Fruit fly (Drosophila melanogaster): ENCODE data around the gene ear.

Gene ear

DNA sequence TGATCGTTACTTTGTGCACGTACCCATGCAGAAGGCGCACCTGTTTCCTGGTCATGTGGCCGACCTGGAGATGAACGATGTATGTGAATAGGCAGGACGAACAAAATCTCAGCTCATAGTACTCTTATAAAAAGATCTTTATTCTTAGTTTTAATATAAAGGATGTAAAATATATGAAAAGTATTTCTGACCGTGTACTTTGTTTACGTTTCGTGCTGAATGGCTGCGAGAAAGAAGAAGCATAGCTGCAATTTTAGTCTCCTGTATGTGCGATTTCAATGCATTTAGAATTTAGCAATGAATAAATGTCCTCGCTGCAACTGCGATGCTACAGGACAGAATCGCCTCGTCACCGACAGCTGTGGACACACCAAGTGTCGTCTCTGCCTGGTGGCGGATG lies 27.3 kb downstream of the ear start, which contains the start of the genes CG42726 and CG42727:
CG42726 (plus strand) TSS at position 227 of the 400 bp plus-strand sequence.
CG42727 (plus strand) TSS at position 227 of the 400 bp plus-strand sequence.
- TF ChIP-seq CG6808 (GFP tag; optimal IDR thresholded peaks at IDR 0.05) (no peak), net (GFP tag; optimal IDR thresholded peaks at IDR 0.05) (no peak), Smox (GFP tag; optimal IDR thresholded peaks at IDR 0.05) (no peak), OdsH (GFP tag; optimal IDR thresholded peaks at IDR 0.05) (no peak), spab (GFP tag; optimal IDR thresholded peaks at IDR 0.05) (no peak), achi (GFP tag; optimal IDR thresholded peaks at IDR 0.05) (peak; percentile 30), CG4318 (GFP tag; optimal IDR thresholded peaks at IDR 0.05) (no peak), ss (GFP tag; optimal IDR thresholded peaks at IDR 0.05) (no peak), CG1621 (tag; optimal IDR thresholded peaks at IDR 0.05) (no peak), CG10631 (GFP tag; optimal IDR thresholded peaks at IDR 0.05) (peak; percentile 47), Gug (GFP tag; IDR thresholded peaks at IDR 0.05) (no peak), lz (GFP tag; optimal IDR thresholded peaks at IDR 0.05) (peak; percentile 48), Eip93F (GFP tag; optimal IDR thresholded peaks at IDR 0.05) (no peak), Blimp-1 (GFP tag; optimal IDR thresholded peaks at IDR 0.05) (no peak), CG6792 (GFP tag; optimal IDR thresholded peaks at IDR 0.05) (peak; percentile 44), CG15336 (GFP tag; IDR thresholded peaks at IDR 0.05) (no peak), CG6163 (GFP tag; IDR thresholded peaks at IDR 0.05) (peak; percentile 51), eg (GFP tag; IDR thresholded peaks at IDR 0.05) (peak; percentile 56; the same call in 1 of the 3 replicates), Hr38 (GFP tag; optimal IDR thresholded peaks at IDR 0.05) (no peak), Eip75B (GFP tag; optimal IDR thresholded peaks at IDR 0.05) (no peak), CG34406 (GFP tag; optimal IDR thresholded peaks at IDR 0.05) (peak; percentile 44), CG8319 (GFP tag; optimal IDR thresholded peaks at IDR 0.05) (no peak), dsx (GFP tag; optimal IDR thresholded peaks at IDR 0.05; ENCODE audit: poor library complexity, severe bottlenecking) (no peak), topi (GFP tag; optimal IDR thresholded peaks at IDR 0.05) (peak; percentile 44), dac (GFP tag; optimal IDR thresholded peaks at IDR 0.05) (peak; percentile 28), CG6854 (GFP tag; optimal IDR thresholded peaks at IDR 0.05) (no peak), svp (GFP tag) (no peak), esn (GFP tag; optimal IDR thresholded peaks at IDR 0.05) (peak; percentile 69), CG7368 (GFP tag; optimal IDR thresholded peaks at IDR 0.05) (no peak), Ets21C (GFP tag; optimal IDR thresholded peaks at IDR 0.05) (no peak), CG3919 (GFP tag; optimal IDR thresholded peaks at IDR 0.05) (no peak), acj6 (GFP tag; optimal IDR thresholded peaks at IDR 0.05) (no peak), CG11762 (GFP tag; optimal IDR thresholded peaks at IDR 0.05; ENCODE audit: insufficient read depth) (peak; percentile 10), fd59A (GFP tag; optimal IDR thresholded peaks at IDR 0.05) (no peak), cyc (GFP tag; optimal IDR thresholded peaks at IDR 0.05) (peak; percentile 34), CG6276 (GFP tag; optimal IDR thresholded peaks at IDR 0.05) (no peak), Sox15 (GFP tag; optimal IDR thresholded peaks at IDR 0.05) (peak; percentile 13), Hr4 (GFP tag; optimal IDR thresholded peaks at IDR 0.05) (no peak), CG32006 (GFP tag; optimal IDR thresholded peaks at IDR 0.05) (no peak), CG16779 (tag; optimal IDR thresholded peaks at IDR 0.05) (no peak), CG8119 (GFP tag; IDR thresholded peaks at IDR 0.05) (no peak), salr (GFP tag; optimal IDR thresholded peaks at IDR 0.05) (no peak), Sox102F (GFP tag; optimal IDR thresholded peaks at IDR 0.05) (no peak), CG10669 (GFP tag; optimal IDR thresholded peaks at IDR 0.05) (peak; percentile 24), Sox14 (GFP tag; optimal IDR thresholded peaks at IDR 0.05) (peak; percentile 52), CG3032 (tag; optimal IDR thresholded peaks at IDR 0.05) (peak; percentile 52), CG8632 (GFP tag; optimal IDR thresholded peaks at IDR 0.05) (peak; percentile 22), Hr39 (GFP tag; optimal IDR thresholded peaks at IDR 0.05) (no peak), fkh (GFP tag; optimal IDR thresholded peaks at IDR 0.05) (no peak), Ets96B (tag; optimal IDR thresholded peaks at IDR 0.05) (peak; percentile 44), fd85E (GFP tag; optimal IDR thresholded peaks at IDR 0.05) (no peak), CG9139 (GFP tag; optimal IDR thresholded peaks at IDR 0.05) (no peak), CG11902 (GFP tag; optimal IDR thresholded peaks at IDR 0.05) (no peak)
